Fruit fly (Drosophila melanogaster) whole organism, pupa: ENCODE measurements around the gene CG17919.

Experiments used
- CG12605 ChIP-seq: fragments of 200-800 bp; sonication (Bioruptor generic); IDR thresholded peaks from 2 replicates; pipeline ENCODE4 v1.3.6; 2022; ENCODE audit warnings: missing biosample characterization, missing genetic modification characterization
- CG13204 ChIP-seq: fragments of 200-800 bp; sonication (Bioruptor generic); optimal IDR thresholded peaks from 2 replicates; lab custom pipeline; 2018; ENCODE audit warnings: missing biosample characterization, mild to moderate bottlenecking, missing genetic modification characterization, moderate library complexity
- CG14655 ChIP-seq: fragments of 200-800 bp; sonication (Bioruptor generic); optimal IDR thresholded peaks from 3 replicates; lab custom pipeline; 2017; ENCODE audit warnings: mild to moderate bottlenecking, missing biosample characterization, missing genetic modification reagents, missing genetic modification characterization
- CG15710 ChIP-seq: fragments of 200-800 bp; sonication (Bioruptor generic); optimal IDR thresholded peaks from 2 replicates; lab custom pipeline; 2018; ENCODE audit warnings: missing biosample characterization, mild to moderate bottlenecking, missing genetic modification characterization, moderate library complexity
- CG17806 ChIP-seq: fragments of 200-800 bp; sonication (Bioruptor generic); optimal IDR thresholded peaks from 2 replicates; lab custom pipeline; 2018; ENCODE audit warnings: missing biosample characterization, mild to moderate bottlenecking, missing genetic modification characterization, moderate library complexity
- CG32121 ChIP-seq: fragments of 200-800 bp; sonication (Bioruptor generic); IDR thresholded peaks from 2 replicates; pipeline ENCODE4 v1.3.6; 2022; ENCODE audit warnings: missing biosample characterization, missing genetic modification characterization
- CG34367 ChIP-seq: fragments of 200-800 bp; sonication (Bioruptor generic); optimal IDR thresholded peaks from 2 replicates; lab custom pipeline; 2018; ENCODE audit warnings: missing biosample characterization, mild to moderate bottlenecking, missing genetic modification characterization
- CG4496 ChIP-seq: fragments of 200-800 bp; sonication (Bioruptor generic); IDR thresholded peaks from 3 replicates; pipeline ENCODE4 v1.3.6; 2022; ENCODE audit warnings: missing biosample characterization, missing genetic modification characterization
- CG8159 ChIP-seq: fragments of 200-800 bp; sonication (Bioruptor generic); optimal IDR thresholded peaks from 3 replicates; lab custom pipeline; 2018; ENCODE audit warnings: missing biosample characterization, mild to moderate bottlenecking, missing genetic modification characterization, moderate library complexity
- CG9948 ChIP-seq: fragments of 200-800 bp; sonication (Bioruptor generic); optimal IDR thresholded peaks from 2 replicates; lab custom pipeline; 2018; ENCODE audit warnings: missing biosample characterization, mild to moderate bottlenecking, missing genetic modification characterization, moderate library complexity
- D1 ChIP-seq: fragments of 200-800 bp; sonication (Bioruptor generic); optimal IDR thresholded peaks from 2 replicates; lab custom pipeline; 2018; ENCODE audit warnings: missing biosample characterization, mild to moderate bottlenecking, missing genetic modification characterization, moderate library complexity
- EcR ChIP-seq: fragments of 200-800 bp; sonication (Bioruptor generic); optimal IDR thresholded peaks from 3 replicates; lab custom pipeline; 2019; ENCODE audit warnings: missing biosample characterization, missing genetic modification characterization, mild to moderate bottlenecking, moderate library complexity, missing genetic modification reagents
- Ets98B ChIP-seq: fragments of 200-800 bp; sonication (Bioruptor generic); IDR thresholded peaks from 2 replicates; pipeline ENCODE4 v1.3.6; 2022; ENCODE audit warnings: missing biosample characterization, missing genetic modification characterization
- Pif1A ChIP-seq: fragments of 200-800 bp; sonication (Bioruptor generic); optimal IDR thresholded peaks from 3 replicates; lab custom pipeline; 2016; ENCODE audit warnings: missing biosample characterization, missing genetic modification characterization
- Pif1B ChIP-seq: fragments of 200-800 bp; sonication (Bioruptor generic); optimal IDR thresholded peaks from 3 replicates; lab custom pipeline; 2016; ENCODE audit warnings: missing biosample characterization, missing genetic modification characterization
- Snoo ChIP-seq: fragments of 200-800 bp; sonication (Bioruptor generic); optimal IDR thresholded peaks from 3 replicates; lab custom pipeline; 2017; ENCODE audit warnings: missing biosample characterization, mild to moderate bottlenecking, missing genetic modification characterization, inconsistent platforms
- fd96Ca ChIP-seq: fragments of 200-800 bp; sonication (Bioruptor generic); IDR thresholded peaks from 3 replicates; pipeline ENCODE4 v1.3.6; 2022; ENCODE audit warnings: missing biosample characterization, missing genetic modification characterization
- gl ChIP-seq: fragments of 200-800 bp; sonication (Bioruptor generic); optimal IDR thresholded peaks from 2 replicates; lab custom pipeline; 2018; ENCODE audit warnings: missing biosample characterization, mild to moderate bottlenecking, missing genetic modification characterization
- rn ChIP-seq: fragments of 200-800 bp; sonication (Bioruptor generic); IDR thresholded peaks from 2 replicates; pipeline ENCODE4 v1.3.6; 2022; ENCODE audit warnings: missing biosample characterization, missing genetic modification characterization

CG17919 gene

dm6 chr3R:6383466-6383769 is 39.6 kb downstream of the CG17919 start:
- no peak for TF ChIP-seq CG17806 (tag; lab: Kevin White, UChicago)
- TF ChIP-seq EcR (GFP tag; lab: Kevin White, UChicago), result peak; percentile 86
- TF ChIP-seq fd96Ca (GFP tag; lab: Robert Waterston, UW), result no peak
- no peak for TF ChIP-seq CG14655 (GFP tag; lab: Kevin White, UChicago)

DNA sequence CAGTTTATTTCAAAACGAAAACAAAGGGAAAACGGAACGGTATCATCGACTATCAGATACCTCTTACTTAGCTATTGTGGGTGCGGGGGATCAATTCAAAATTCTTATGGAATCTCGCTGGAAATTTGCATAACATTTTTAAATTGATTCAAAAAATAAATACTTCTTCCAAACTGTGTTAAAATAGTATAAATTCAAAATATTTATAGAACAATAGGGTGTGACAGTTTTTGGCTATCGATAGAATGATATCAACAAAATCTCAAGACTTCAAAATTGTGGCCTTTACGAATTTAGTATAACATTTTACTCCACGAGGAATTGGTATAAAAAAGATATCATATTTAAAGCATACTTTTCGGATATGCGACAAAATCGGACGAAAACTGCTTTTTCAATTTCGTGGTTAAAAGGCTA is 44.6 kb downstream of the CG17919 start:
- TF ChIP-seq gl (tag; lab: Kevin White, UChicago) (no peak), CG14655 (GFP tag; lab: Kevin White, UChicago) (no peak), Snoo (no peak), CG8159 (tag; lab: Kevin White, UChicago) (no peak), EcR (GFP tag; lab: Kevin White, UChicago) (no peak), CG32121 (no peak), CG13204 (no peak), CG4496 (GFP tag; lab: Robert Waterston, UW) (no peak), rn (GFP tag; lab: Robert Waterston, UW) (no peak), fd96Ca (GFP tag; lab: Robert Waterston, UW) (no peak), Pif1B (GFP tag; lab: Kevin White, UChicago) (no peak), CG9948 (tag; lab: Kevin White, UChicago) (no peak)

DNA sequence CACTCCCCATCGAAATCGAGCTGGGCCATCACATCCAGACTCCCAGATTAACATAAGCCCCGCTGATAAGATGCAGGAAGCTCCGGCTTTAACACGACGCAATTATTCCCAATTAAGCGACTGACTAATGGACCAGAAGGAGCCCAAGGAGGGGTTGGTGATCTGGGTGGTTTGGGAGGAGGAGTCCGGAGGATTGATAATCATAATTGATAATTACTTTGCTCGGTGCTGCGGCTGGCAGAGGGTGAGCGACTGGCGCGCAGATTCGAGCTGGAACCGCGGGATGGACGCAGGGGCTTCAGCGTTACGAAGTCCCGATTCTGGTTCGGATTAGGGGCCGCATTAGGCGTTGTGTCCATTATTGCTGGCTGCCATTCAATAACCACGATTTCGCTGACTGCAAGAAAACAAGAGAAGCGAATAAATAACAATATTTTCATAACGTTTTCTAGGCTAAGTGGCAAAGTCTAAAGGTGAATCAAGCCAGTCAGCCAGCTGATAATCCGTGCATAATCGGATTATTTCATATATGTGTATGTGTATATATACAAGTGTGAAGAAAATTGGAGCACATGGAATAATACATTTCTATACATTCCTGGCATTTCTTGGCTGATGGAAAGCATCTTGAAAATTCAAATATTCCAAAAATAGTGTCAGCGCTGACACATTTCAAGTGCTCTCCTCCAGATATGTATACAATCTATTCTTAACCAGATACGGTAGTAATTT is 49.9 kb downstream of the CG17919 start:
- TF ChIP-seq Ets98B (GFP tag; lab: Robert Waterston, UW) (no peak), D1 (tag; lab: Kevin White, UChicago) (no peak), CG34367 (tag; lab: Kevin White, UChicago) (no peak), CG9948 (tag; lab: Kevin White, UChicago) (no peak), Pif1A (GFP tag; lab: Kevin White, UChicago) (no peak), CG8159 (tag; lab: Kevin White, UChicago) (no peak), CG14655 (GFP tag; lab: Kevin White, UChicago) (no peak), CG12605 (GFP tag; lab: Robert Waterston, UW) (no peak), CG15710 (tag; lab: Kevin White, UChicago) (no peak), Snoo (no peak)

dm6 chr3R:6394247-6394522 is 50.4 kb downstream of the CG17919 start:
- peak; percentile 33 for TF ChIP-seq EcR (GFP tag; lab: Kevin White, UChicago)
- TF ChIP-seq Snoo, result no peak
- TF ChIP-seq, all 21 proteins: peak for 1
